Fruit fly (Drosophila melanogaster): ENCODE measurements around the gene CG9988.

The CG9988 gene

DNA sequence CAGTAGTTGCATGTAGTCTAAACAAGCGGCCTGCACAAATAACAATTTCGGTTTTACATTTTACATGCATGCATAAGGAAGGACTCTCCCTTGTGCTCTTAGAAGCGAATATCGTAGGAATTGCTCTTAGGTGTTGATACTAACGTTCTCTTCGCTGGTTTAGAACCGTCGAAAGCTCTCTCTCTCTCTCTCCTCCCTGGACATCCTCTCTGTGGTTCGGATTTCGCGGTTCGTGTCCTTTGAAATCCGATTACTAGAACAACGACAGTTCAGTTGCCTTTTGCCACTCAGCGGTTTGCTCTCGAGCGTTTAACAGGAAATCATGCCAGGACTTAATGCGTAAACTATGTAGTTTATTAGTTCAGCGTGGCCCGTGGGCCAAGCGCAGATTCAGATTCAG lies 18.4 kb downstream of the CG9988 start:
- TF ChIP-seq Oaz (GFP tag; IDR thresholded peaks at IDR 0.05) (no peak), CG18476 (GFP tag; optimal IDR thresholded peaks at IDR 0.05) (no peak), Hmx (GFP tag; optimal IDR thresholded peaks at IDR 0.05) (no peak), CG4730 (GFP tag; IDR thresholded peaks at IDR 0.05) (no peak), Lim3 (GFP tag; IDR thresholded peaks at IDR 0.05) (no peak), D19B (GFP tag; optimal IDR thresholded peaks at IDR 0.05) (no peak), pros (GFP tag; optimal IDR thresholded peaks at IDR 0.05) (no peak), CG12744 (GFP tag; optimal IDR thresholded peaks at IDR 0.05) (no peak), Dfd (GFP tag; optimal IDR thresholded peaks at IDR 0.05) (no peak), Poxn (GFP tag; IDR thresholded peaks at IDR 0.05) (no peak), abd-A (tag; optimal IDR thresholded peaks at IDR 0.05) (peak; percentile 2), HmgD (GFP tag; optimal IDR thresholded peaks at IDR 0.05) (no peak), Deaf1 (tag; optimal IDR thresholded peaks at IDR 0.05) (peak; percentile 91), slou (GFP tag; optimal IDR thresholded peaks at IDR 0.05) (no peak), gt (GFP tag; IDR thresholded peaks at IDR 0.05) (no peak), Trl (optimal IDR thresholded peaks at IDR 0.05) (peak; percentile 29 to 65), Trl (GFP tag; optimal IDR thresholded peaks at IDR 0.05) (no peak), CG6654 (GFP tag; optimal IDR thresholded peaks at IDR 0.05) (no peak), MESR4 (GFP tag; optimal IDR thresholded peaks at IDR 0.05) (no peak)

dm6 chr3R:28656127-28656715 lies 20.0 kb downstream of the CG9988 start:
- no peak for TF ChIP-seq CG17568 (GFP tag; optimal IDR thresholded peaks at IDR 0.05)
- no peak for TF ChIP-seq schlank (tag; optimal IDR thresholded peaks at IDR 0.05)
- no peak for TF ChIP-seq bigmax (GFP tag; optimal IDR thresholded peaks at IDR 0.05)
- TF ChIP-seq dmrt99B (tag; optimal IDR thresholded peaks at IDR 0.05), result no peak
- no peak for TF ChIP-seq usp (GFP tag; optimal IDR thresholded peaks at IDR 0.05)
- TF ChIP-seq Hr39 (optimal IDR thresholded peaks at IDR 0.05), result no peak
- no peak for TF ChIP-seq slp2 (GFP tag; optimal IDR thresholded peaks at IDR 0.05)
- no peak for TF ChIP-seq Pdp1 (GFP tag; optimal IDR thresholded peaks at IDR 0.05)
- TF ChIP-seq CG32532 (GFP tag; IDR thresholded peaks at IDR 0.05), result no peak
- TF ChIP-seq CG3065 (GFP tag; optimal IDR thresholded peaks at IDR 0.05), result no peak
- TF ChIP-seq Mad (GFP tag; optimal IDR thresholded peaks at IDR 0.05), result no peak

DNA sequence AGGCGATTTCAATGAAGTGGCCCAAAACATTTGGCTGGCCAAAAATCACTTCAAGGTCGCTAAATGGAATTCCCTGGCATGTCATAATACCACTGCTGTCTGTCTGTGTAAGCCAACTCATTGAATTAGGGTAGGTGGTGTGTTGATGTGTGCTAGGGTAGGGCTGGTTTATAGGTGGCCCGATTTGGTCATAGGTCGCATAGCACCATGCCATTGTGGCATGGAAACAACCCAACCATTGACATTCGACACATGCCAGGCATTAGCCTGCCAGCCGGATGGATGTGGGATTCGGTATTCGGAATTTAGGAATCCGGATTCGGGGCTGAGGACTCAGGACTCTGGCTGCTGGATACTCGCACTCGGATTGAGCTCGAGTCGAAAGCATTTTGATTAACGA lies 26.7 kb downstream of the CG9988 start:
- TF ChIP-seq CG13894 (tag; optimal IDR thresholded peaks at IDR 0.05), result peak; percentile 92
- TF ChIP-seq CrebB (tag; optimal IDR thresholded peaks at IDR 0.05), result no peak
- peak; percentile 9 for TF ChIP-seq abd-A (tag; optimal IDR thresholded peaks at IDR 0.05)

- no peak for TF ChIP-seq dm (GFP tag; optimal IDR thresholded peaks at IDR 0.05)
- TF ChIP-seq sug (tag; optimal IDR thresholded peaks at IDR 0.05), result no peak
- no peak for TF ChIP-seq Six4 (GFP tag; optimal IDR thresholded peaks at IDR 0.05)
- TF ChIP-seq nau (GFP tag; optimal IDR thresholded peaks at IDR 0.05), result no peak
- no peak for TF ChIP-seq nerfin-2 (GFP tag; IDR thresholded peaks at IDR 0.05; ENCODE audit: partially characterized antibody)
- no peak for TF ChIP-seq CG12942 (GFP tag; optimal IDR thresholded peaks at IDR 0.05)
- TF ChIP-seq zfh1 (GFP tag; IDR thresholded peaks at IDR 0.05), result no peak
- no peak for TF ChIP-seq hb (GFP tag; IDR thresholded peaks at IDR 0.05; ENCODE audit: partially characterized antibody)
- TF ChIP-seq Lim3 (GFP tag; IDR thresholded peaks at IDR 0.05), result no peak
- no peak for TF ChIP-seq shn (GFP tag; optimal IDR thresholded peaks at IDR 0.05)
- no peak for TF ChIP-seq Doc3 (GFP tag; IDR thresholded peaks at IDR 0.05; ENCODE audit: partially characterized antibody)
- TF ChIP-seq CG17186 (GFP tag; optimal IDR thresholded peaks at IDR 0.05), result no peak
- TF ChIP-seq B-H2 (GFP tag; optimal IDR thresholded peaks at IDR 0.05), result no peak
- TF ChIP-seq al (GFP tag; IDR thresholded peaks at IDR 0.05), result no peak
- TF ChIP-seq CG10147 (GFP tag; optimal IDR thresholded peaks at IDR 0.05), result no peak
These were observed 32.6 kb downstream of the CG9988 start, which contains the start of gene CG33346 for dm6 chr3R:28668854-28669253. Gene CG33346, plus strand, starts transcription at chr3R:28669233.

All from whole organism, embryonic.